Worm (Caenorhabditis elegans): ENCODE data around the gene C15C8.7.

The C15C8.7 gene

ce11 chrV:12736166-12736753 lies 8.6 kb downstream of the C15C8.7 start, which contains the start of gene cky-1:
Gene cky-1, plus strand, starts transcription at chrV:12736703.
- peak; percentile 58; the same call in 1 of the 2 replicates for TF ChIP-seq set-16 (GFP tag; IDR thresholded peaks at IDR 0.05)
- TF ChIP-seq nhr-102 (tag; optimal IDR thresholded peaks at IDR 0.05): no peak
- TF ChIP-seq daf-19 (GFP tag; conservative IDR thresholded peaks at IDR 0.05): 0 out of 2 replicates have a peak, but pooled peaks have one; percentile 59
- peak; percentile 8 for TF ChIP-seq hlh-11 (tag; optimal IDR thresholded peaks at IDR 0.05)
- no peak for TF ChIP-seq nhr-76 (tag; optimal IDR thresholded peaks at IDR 0.05)
- TF ChIP-seq mdl-1 (tag; optimal IDR thresholded peaks at IDR 0.05): no peak

DNA sequence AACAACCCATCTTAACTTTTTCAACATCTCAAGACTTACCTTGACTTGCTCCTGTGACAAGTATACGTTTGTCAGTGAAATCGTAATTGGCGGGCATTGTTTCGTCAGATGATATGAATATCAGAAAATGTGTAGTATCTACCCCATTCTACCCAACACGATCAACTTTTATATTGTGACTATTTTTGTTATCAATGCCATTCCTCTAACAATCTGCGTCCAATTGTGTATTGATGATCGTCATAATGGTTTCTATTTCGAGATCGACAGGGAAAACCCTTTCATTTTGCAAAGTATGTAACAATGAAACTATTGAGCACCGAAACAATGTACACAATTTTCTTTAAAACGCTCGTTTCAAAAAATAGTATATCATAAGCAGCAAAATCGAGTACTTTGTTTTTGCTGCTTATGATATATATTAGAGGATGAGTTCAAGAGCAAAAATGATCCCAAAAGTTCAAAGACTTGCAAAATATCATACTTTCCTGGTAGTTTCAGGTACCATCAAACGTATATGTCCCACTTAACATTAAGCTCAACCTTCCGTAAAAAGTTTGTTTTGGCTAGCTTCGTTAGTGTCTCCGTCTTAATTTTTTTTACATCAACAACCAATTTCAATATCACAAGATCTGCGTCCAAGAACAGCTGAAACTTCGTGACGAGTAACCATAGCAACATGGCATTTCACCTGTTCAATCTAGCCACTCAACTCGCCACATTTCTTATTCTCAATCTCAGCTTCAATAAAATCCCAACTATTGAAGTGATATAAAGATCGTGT lies 11.2 kb downstream of the C15C8.7 start, which contains the start of the genes dhs-21 and xbx-9:
Gene dhs-21 (minus strand): TSS at position 181 of the 784 bp plus-strand sequence.
Gene xbx-9 (plus strand): TSS at position 734 of the 784 bp plus-strand sequence.
- TF ChIP-seq snpc-4 (tag; optimal IDR thresholded peaks at IDR 0.05): no peak
- no peak for TF ChIP-seq dmd-8 (GFP tag; IDR thresholded peaks at IDR 0.05)
- peak; percentile 62 for TF ChIP-seq nhr-6 (tag; optimal IDR thresholded peaks at IDR 0.05)
- TF ChIP-seq nhr-111 (GFP tag; optimal IDR thresholded peaks at IDR 0.05): no peak
- TF ChIP-seq dmd-6 (GFP tag; IDR thresholded peaks at IDR 0.05): peak; percentile 53
- peak in 1 of 2 experiments; percentile 95 for TF ChIP-seq unc-62 (GFP tag; optimal IDR thresholded peaks at IDR 0.05 in 1 of 2)
- TF ChIP-seq unc-62 (tag; optimal IDR thresholded peaks at IDR 0.05): no peak
- TF ChIP-seq lsy-2 (tag; optimal IDR thresholded peaks at IDR 0.05): no peak
- TF ChIP-seq ces-1 (GFP tag; optimal IDR thresholded peaks at IDR 0.05): no peak
- TF ChIP-seq F37D6.2 (tag; optimal IDR thresholded peaks at IDR 0.05): no peak
- no peak for TF ChIP-seq Y5F2A.4 (GFP tag; optimal IDR thresholded peaks at IDR 0.05)
- TF ChIP-seq nhr-76 (tag; optimal IDR thresholded peaks at IDR 0.05): no peak
- TF ChIP-seq attf-4 (tag; optimal IDR thresholded peaks at IDR 0.05): no peak
- no peak for TF ChIP-seq tra-1 (GFP tag; IDR thresholded peaks at IDR 0.05)
- TF ChIP-seq lin-29 (GFP tag; IDR thresholded peaks at IDR 0.05): no peak
- no peak for TF ChIP-seq daf-16 (GFP tag; optimal IDR thresholded peaks at IDR 0.05)
- peak; percentile 64 for TF ChIP-seq daf-16 (tag; optimal IDR thresholded peaks at IDR 0.05)
- no peak for TF ChIP-seq pha-4 (GFP tag; IDR thresholded peaks at IDR 0.05)
- TF ChIP-seq pha-4 (tag; optimal IDR thresholded peaks at IDR 0.05): no peak
- peak; percentile 30 for TF ChIP-seq nhr-10 (tag; optimal IDR thresholded peaks at IDR 0.05)
- no peak for TF ChIP-seq hmg-1.1 (GFP tag; IDR thresholded peaks at IDR 0.05)
- no peak for TF ChIP-seq nhr-42 (GFP tag; IDR thresholded peaks at IDR 0.05)
- no peak for TF ChIP-seq skn-1 (tag; optimal IDR thresholded peaks at IDR 0.05)
- TF ChIP-seq dve-1 (tag; optimal IDR thresholded peaks at IDR 0.05; ENCODE audit: insufficient read depth): peak; percentile 64
- no peak for TF ChIP-seq ceh-32 (tag; optimal IDR thresholded peaks at IDR 0.05; ENCODE audit: poor library complexity)
- no peak for TF ChIP-seq lin-38 (GFP tag; IDR thresholded peaks at IDR 0.05)
- TF ChIP-seq mep-1 (tag; optimal IDR thresholded peaks at IDR 0.05): no peak
- peak; percentile 19 for TF ChIP-seq mes-2 (tag; optimal IDR thresholded peaks at IDR 0.05; ENCODE audit: poor library complexity, severe bottlenecking)
- no peak for TF ChIP-seq gei-8 (GFP tag; optimal IDR thresholded peaks at IDR 0.05)
- no peak for TF ChIP-seq D1046.2 (GFP tag; IDR thresholded peaks at IDR 0.05)
- TF ChIP-seq egl-43 (GFP tag; IDR thresholded peaks at IDR 0.05): no peak
- TF ChIP-seq tag-97 (GFP tag; IDR thresholded peaks at IDR 0.05): no peak
- TF ChIP-seq arid-1 (GFP tag; conservative IDR thresholded peaks at IDR 0.05): no peak
- no peak for TF ChIP-seq lim-7 (GFP tag; IDR thresholded peaks at IDR 0.05)
- TF ChIP-seq zag-1 (tag; optimal IDR thresholded peaks at IDR 0.05): no peak
- no peak for TF ChIP-seq nhr-41 (GFP tag; IDR thresholded peaks at IDR 0.05)
- TF ChIP-seq R02D3.7 (tag; optimal IDR thresholded peaks at IDR 0.05): no peak
- no peak for TF ChIP-seq ctbp-1 (GFP tag; IDR thresholded peaks at IDR 0.05)
- no peak for TF ChIP-seq ama-1 (optimal IDR thresholded peaks at IDR 0.05)
- no peak for TF ChIP-seq set-16 (GFP tag; IDR thresholded peaks at IDR 0.05)
- peak; percentile 56 for TF ChIP-seq T20F7.1 (GFP tag; optimal IDR thresholded peaks at IDR 0.05)
- peak; percentile 51 for TF ChIP-seq nhr-77 (tag; optimal IDR thresholded peaks at IDR 0.05)
- TF ChIP-seq nhr-25 (tag; optimal IDR thresholded peaks at IDR 0.05; ENCODE audit: borderline replicate concordance, insufficient read depth): no peak
- TF ChIP-seq spr-1 (tag; optimal IDR thresholded peaks at IDR 0.05): no peak

Data from whole organism, L4 larva.